Worm (Caenorhabditis elegans): Measurements from ENCODE around the gene K10G4.10.

ce11 chrV:17251364-17251961 lies 21.9 kb upstream of the K10G4.10 start, which contains the start of gene Y61B8A.6:
- TF ChIP-seq dao-5 (tag; optimal IDR thresholded peaks at IDR 0.05): no peak
- TF ChIP-seq him-1 (tag; optimal IDR thresholded peaks at IDR 0.05): no peak
